Worm (Caenorhabditis elegans): ENCODE results near the gene epg-6.

Gene epg-6

ce11 chrIII:10636493-10637031 lies 36.6 kb upstream of the epg-6 start:
- TF ChIP-seq bed-3 (GFP tag; optimal IDR thresholded peaks at IDR 0.05): no peak
- no peak for TF ChIP-seq cnd-1 (tag; optimal IDR thresholded peaks at IDR 0.05)

ce11 chrIII:10634576-10634975 lies 34.6 kb upstream of the epg-6 start:
- no peak for TF ChIP-seq mls-2 (tag; optimal IDR thresholded peaks at IDR 0.05)
- no peak for TF ChIP-seq blmp-1 (tag; optimal IDR thresholded peaks at IDR 0.05)
- no peak for TF ChIP-seq lin-32 (GFP tag; optimal IDR thresholded peaks at IDR 0.05)
- TF ChIP-seq hlh-1 (tag; optimal IDR thresholded peaks at IDR 0.05): no peak
- TF ChIP-seq tbx-8 (GFP tag; optimal IDR thresholded peaks at IDR 0.05): no peak
- no peak for TF ChIP-seq lsy-2 (tag; optimal IDR thresholded peaks at IDR 0.05)
- no peak for TF ChIP-seq flh-1 (GFP tag; optimal IDR thresholded peaks at IDR 0.05)
- no peak for TF ChIP-seq mab-5 (tag; optimal IDR thresholded peaks at IDR 0.05)
- no peak for TF ChIP-seq elt-3 (tag; optimal IDR thresholded peaks at IDR 0.05)
- no peak for TF ChIP-seq ceh-43 (GFP tag; optimal IDR thresholded peaks at IDR 0.05)
- TF ChIP-seq pha-4 (tag; optimal IDR thresholded peaks at IDR 0.05): no peak
- no peak for TF ChIP-seq zip-8 (tag; optimal IDR thresholded peaks at IDR 0.05)
- TF ChIP-seq snpc-4 (tag; optimal IDR thresholded peaks at IDR 0.05): no peak
- no peak for TF ChIP-seq M03D4.4 (tag; optimal IDR thresholded peaks at IDR 0.05)
- TF ChIP-seq ceh-83 (GFP tag; optimal IDR thresholded peaks at IDR 0.05): no peak
- TF ChIP-seq nhr-28 (tag; optimal IDR thresholded peaks at IDR 0.05): no peak

- TF ChIP-seq unc-62 (GFP tag; optimal IDR thresholded peaks at IDR 0.05) (peak; percentile 16), nhr-28 (tag; optimal IDR thresholded peaks at IDR 0.05) (no peak), sem-2 (GFP tag; optimal IDR thresholded peaks at IDR 0.05) (no peak), hlh-1 (tag; optimal IDR thresholded peaks at IDR 0.05) (peak; percentile 38), lsy-2 (tag; optimal IDR thresholded peaks at IDR 0.05) (peak; percentile 55), unc-39 (tag; optimal IDR thresholded peaks at IDR 0.05) (no peak), mls-2 (tag; optimal IDR thresholded peaks at IDR 0.05) (no peak), unc-120 (tag; optimal IDR thresholded peaks at IDR 0.05; ENCODE audit: poor library complexity, severe bottlenecking) (peak; percentile 35), bed-3 (GFP tag; optimal IDR thresholded peaks at IDR 0.05) (peak; percentile 16), ham-2 (GFP tag; optimal IDR thresholded peaks at IDR 0.05) (no peak), mep-1 (tag; optimal IDR thresholded peaks at IDR 0.05) (peak; percentile 68), elt-1 (tag; optimal IDR thresholded peaks at IDR 0.05; ENCODE audit: borderline replicate concordance, insufficient read depth) (no peak), pha-4 (tag; optimal IDR thresholded peaks at IDR 0.05) (peak; percentile 47), ces-1 (GFP tag; optimal IDR thresholded peaks at IDR 0.05) (peak; percentile 69), nhr-237 (tag; optimal IDR thresholded peaks at IDR 0.05) (peak; percentile 56), lin-13 (tag; optimal IDR thresholded peaks at IDR 0.05) (peak; percentile 22), tbx-8 (GFP tag; optimal IDR thresholded peaks at IDR 0.05) (no peak), flh-1 (GFP tag; optimal IDR thresholded peaks at IDR 0.05) (peak; percentile 50), elt-3 (tag; optimal IDR thresholded peaks at IDR 0.05) (no peak), lin-32 (GFP tag; optimal IDR thresholded peaks at IDR 0.05) (no peak), ceh-43 (GFP tag; optimal IDR thresholded peaks at IDR 0.05) (no peak), nhr-2 (tag; optimal IDR thresholded peaks at IDR 0.05) (peak; percentile 77), zip-8 (tag; optimal IDR thresholded peaks at IDR 0.05) (no peak), sptf-1 (tag; optimal IDR thresholded peaks at IDR 0.05) (peak; percentile 77), ztf-11 (tag; optimal IDR thresholded peaks at IDR 0.05) (no peak), snpc-4 (tag; optimal IDR thresholded peaks at IDR 0.05) (no peak), M03D4.4 (tag; optimal IDR thresholded peaks at IDR 0.05) (peak; percentile 33), drap-1 (GFP tag; optimal IDR thresholded peaks at IDR 0.05) (peak; percentile 52)
Measured at ce11 chrIII:10634034-10634433, 34.0 kb upstream of the epg-6 start.

ce11 chrIII:10633403-10633674 lies 33.4 kb upstream of the epg-6 start, which contains the start of gene Y39A1A.9:
Gene Y39A1A.9 (minus strand): TSS chrIII:10633501.
- TF ChIP-seq ztf-11 (tag; optimal IDR thresholded peaks at IDR 0.05) (no peak), lsy-2 (tag; optimal IDR thresholded peaks at IDR 0.05) (no peak), unc-62 (GFP tag; optimal IDR thresholded peaks at IDR 0.05) (no peak), nhr-28 (tag; optimal IDR thresholded peaks at IDR 0.05) (no peak), unc-39 (tag; optimal IDR thresholded peaks at IDR 0.05) (no peak), lin-32 (GFP tag; optimal IDR thresholded peaks at IDR 0.05) (no peak), bed-3 (GFP tag; optimal IDR thresholded peaks at IDR 0.05) (no peak), sem-2 (GFP tag; optimal IDR thresholded peaks at IDR 0.05) (no peak), drap-1 (GFP tag; optimal IDR thresholded peaks at IDR 0.05) (no peak), zip-8 (tag; optimal IDR thresholded peaks at IDR 0.05) (no peak), ceh-43 (GFP tag; optimal IDR thresholded peaks at IDR 0.05) (no peak), cnd-1 (tag; optimal IDR thresholded peaks at IDR 0.05) (no peak), mls-2 (tag; optimal IDR thresholded peaks at IDR 0.05) (no peak), ceh-39 (tag; optimal IDR thresholded peaks at IDR 0.05) (no peak)
